Worm (Caenorhabditis elegans) whole organism, young adult: ENCODE results near the gene F53A9.9.

ENCODE experiments used
- D2030.7 ChIP-seq: fragments of 200-800 bp; sonication (Bioruptor generic); IDR thresholded peaks from 2 replicates; pipeline ENCODE4 v1.3.6; 2022; ENCODE audit warnings: missing genetic modification reagents, missing genetic modification characterization, missing compliant biosample characterization
- T26A5.8 ChIP-seq: sonication (generic microtip); optimal IDR thresholded peaks from 2 replicates; lab custom pipeline; 2016; ENCODE audit warnings: missing genetic modification characterization, missing compliant biosample characterization
- Y67H2A.10 ChIP-seq: fragments of 200-800 bp; sonication (Bioruptor generic); conservative IDR thresholded peaks from 2 replicates; pipeline ENCODE4 v1.3.6; 2022; ENCODE audit warnings: missing genetic modification reagents, missing genetic modification characterization, missing compliant biosample characterization
- aptf-3 ChIP-seq: fragments of 200-800 bp; sonication (Bioruptor generic); IDR thresholded peaks from 2 replicates; pipeline ENCODE4 v1.3.6; 2022; ENCODE audit warnings: missing genetic modification characterization, missing compliant biosample characterization
- die-1 ChIP-seq: sonication (generic microtip); optimal IDR thresholded peaks from 2 replicates; lab custom pipeline; 2016; ENCODE audit warnings: missing genotype, mild to moderate bottlenecking, missing genetic modification characterization, missing compliant biosample characterization
- dox-1 ChIP-seq: fragments of 200-800 bp; sonication (Bioruptor generic); IDR thresholded peaks from 2 replicates; pipeline ENCODE4 v1.3.6; 2022; ENCODE audit warnings: missing genetic modification reagents, missing genetic modification characterization, missing compliant biosample characterization
- egl-44 ChIP-seq: fragments of 200-800 bp; sonication (Bioruptor generic); IDR thresholded peaks from 2 replicates; pipeline ENCODE4 v1.3.6; 2022; ENCODE audit warnings: missing genetic modification reagents, missing genetic modification characterization, missing compliant biosample characterization
- madf-3 ChIP-seq: fragments of 200-800 bp; sonication (Bioruptor generic); IDR thresholded peaks from 2 replicates; pipeline ENCODE4 v1.3.6; 2022; ENCODE audit warnings: missing genetic modification reagents, missing genetic modification characterization, missing compliant biosample characterization
- mcd-1 ChIP-seq: fragments of 200-800 bp; sonication (Bioruptor generic); IDR thresholded peaks from 2 replicates; pipeline ENCODE4 v1.3.6; 2022; ENCODE audit warnings: missing genetic modification reagents, missing genetic modification characterization, missing compliant biosample characterization
- unc-62 ChIP-seq: fragments of 150-350 bp; optimal IDR thresholded peaks from 2 replicates; lab custom pipeline; 2014; ENCODE audit warnings: missing biosample characterization, missing genetic modification reagents, missing genetic modification characterization
- ztf-26 ChIP-seq: sonication (generic microtip); optimal IDR thresholded peaks from 2 replicates; lab custom pipeline; 2017; ENCODE audit warnings: missing genetic modification characterization, missing compliant biosample characterization

DNA sequence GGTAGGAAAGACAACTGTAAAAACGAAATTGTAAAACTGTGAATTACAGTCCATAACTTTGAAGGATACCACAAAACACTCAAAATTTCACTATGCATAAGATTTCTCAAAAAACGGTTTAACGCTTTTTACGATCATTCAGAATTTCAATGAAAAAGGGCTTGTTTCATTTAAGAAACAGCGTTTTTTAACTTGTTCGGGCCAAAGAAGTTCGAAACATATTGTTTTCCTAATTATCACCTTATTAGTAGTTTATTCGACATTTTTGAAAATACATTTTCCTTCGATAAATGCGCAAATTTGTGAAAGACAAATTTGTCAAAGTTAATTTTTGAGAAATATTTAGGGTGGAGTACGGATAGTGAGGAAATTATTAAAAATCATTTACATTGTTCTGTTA lies 15.7 kb downstream of the F53A9.9 start:
- no peak for TF ChIP-seq unc-62
- no peak for TF ChIP-seq D2030.7
- TF ChIP-seq dox-1 (GFP tag; lab: Robert Waterston, UW) = no peak
- TF ChIP-seq die-1 = no peak
- no peak for TF ChIP-seq T26A5.8 (tag; lab: Kevin White, UChicago)
- TF ChIP-seq aptf-3 = no peak
- no peak for TF ChIP-seq egl-44 (GFP tag; lab: Robert Waterston, UW)
- no peak for TF ChIP-seq ztf-26 (tag; lab: Kevin White, UChicago)
- TF ChIP-seq madf-3 (GFP tag; lab: Robert Waterston, UW) = no peak
- TF ChIP-seq mcd-1 (GFP tag; lab: Robert Waterston, UW) = no peak
- TF ChIP-seq Y67H2A.10 (GFP tag; lab: Robert Waterston, UW) = no peak
